Worm (Caenorhabditis elegans) whole organism, L3 larva: ENCODE data around the gene eri-9.
"Not testable (repeated sequence)": the region's sequence is repeated elsewhere in the genome, so short reads cannot be mapped to it uniquely, and the experiment has no call there.

Source experiments
- ZK546.5 ChIP-seq: sonication (generic microtip); optimal IDR thresholded peaks from 2 replicates; lab custom pipeline; 2017; ENCODE audit warnings: missing biosample characterization, missing genetic modification characterization
- ceh-82 ChIP-seq: fragments of 150-350 bp; optimal IDR thresholded peaks from 2 replicates; lab custom pipeline; 2014; ENCODE audit warnings: missing biosample characterization, missing genetic modification characterization
- ceh-9 ChIP-seq: sonication (generic microtip); optimal IDR thresholded peaks from 2 replicates; lab custom pipeline; 2018; ENCODE audit warnings: missing biosample characterization, missing genetic modification characterization
- egl-27 ChIP-seq: sonication (generic microtip); optimal IDR thresholded peaks from 4 replicates; lab custom pipeline; 2017; ENCODE audit warnings: missing biosample characterization, missing genetic modification reagents, missing genetic modification characterization
- elt-3 ChIP-seq, 3 experiments: fragments of 150-350 bp in 1 of 3; sonication (generic microtip) in 2 of 3; optimal IDR thresholded peaks; 2 replicates in 2 of 3; 4 replicates in 1 of 3; lab custom pipeline; 2014 to 2017; ENCODE audit warnings: missing biosample characterization in 3 of 3, missing genetic modification characterization in 3 of 3
- fkh-10 ChIP-seq: sonication (generic microtip); optimal IDR thresholded peaks from 2 replicates; lab custom pipeline; 2017; ENCODE audit warnings: missing biosample characterization, missing genetic modification reagents, missing genetic modification characterization
- fkh-2 ChIP-seq: fragments of 150-350 bp; optimal IDR thresholded peaks from 2 replicates; lab custom pipeline; 2014; ENCODE audit warnings: missing biosample characterization, missing genetic modification reagents, missing genetic modification characterization
- hmg-11 ChIP-seq: sonication (generic microtip); optimal IDR thresholded peaks from 2 replicates; lab custom pipeline; 2016; ENCODE audit warnings: missing genetic modification characterization, missing compliant biosample characterization
- lin-15B ChIP-seq: fragments of 150-350 bp; optimal IDR thresholded peaks from 2 replicates; lab custom pipeline; 2014; ENCODE audit warnings: missing biosample characterization, missing genetic modification characterization
- lsy-12 ChIP-seq: sonication (generic microtip); optimal IDR thresholded peaks from 2 replicates; lab custom pipeline; 2016; ENCODE audit warnings: mild to moderate bottlenecking, missing genetic modification characterization, missing compliant biosample characterization
- mdl-1 ChIP-seq: fragments of 150-350 bp; optimal IDR thresholded peaks from 2 replicates; lab custom pipeline; 2014; ENCODE audit warnings: missing biosample characterization, missing genetic modification characterization
- nfya-1 ChIP-seq: sonication (generic microtip); optimal IDR thresholded peaks from 2 replicates; lab custom pipeline; 2017; ENCODE audit warnings: missing genetic modification characterization, mild to moderate bottlenecking, missing compliant biosample characterization, antibody characterized with exemption, moderate library complexity; ENCODE audit not compliant: insufficient read depth
- nhr-11 ChIP-seq: fragments of 150-350 bp; optimal IDR thresholded peaks from 2 replicates; lab custom pipeline; 2014; ENCODE audit warnings: missing biosample characterization, missing genetic modification characterization
- nhr-12 ChIP-seq: fragments of 150-350 bp; optimal IDR thresholded peaks from 2 replicates; lab custom pipeline; 2014; ENCODE audit warnings: missing biosample characterization, missing genetic modification characterization
- nhr-23 ChIP-seq: fragments of 150-350 bp; optimal IDR thresholded peaks from 2 replicates; lab custom pipeline; 2014; ENCODE audit warnings: missing biosample characterization, missing genetic modification reagents, missing genetic modification characterization
- nhr-25 ChIP-seq: sonication (generic microtip); optimal IDR thresholded peaks from 2 replicates; lab custom pipeline; 2017; ENCODE audit warnings: missing biosample characterization, missing genetic modification characterization
- nhr-28 ChIP-seq: fragments of 150-350 bp; optimal IDR thresholded peaks from 2 replicates; lab custom pipeline; 2014; ENCODE audit warnings: missing biosample characterization, missing genetic modification characterization
- nhr-43 ChIP-seq: sonication (generic microtip); optimal IDR thresholded peaks from 2 replicates; lab custom pipeline; 2016; ENCODE audit warnings: mild to moderate bottlenecking, missing genetic modification characterization, missing compliant biosample characterization; ENCODE audit not compliant: poor library complexity, severe bottlenecking
- nhr-77 ChIP-seq: fragments of 150-350 bp; optimal IDR thresholded peaks from 2 replicates; lab custom pipeline; 2014; ENCODE audit warnings: missing biosample characterization, missing genetic modification characterization
- sea-2 ChIP-seq: fragments of 150-350 bp; sonication (generic microtip); optimal IDR thresholded peaks from 4 replicates; lab custom pipeline; 2014; ENCODE audit warnings: missing biosample characterization, missing genetic modification reagents, missing genetic modification characterization
- skn-1 ChIP-seq: fragments of 150-350 bp; optimal IDR thresholded peaks from 2 replicates; lab custom pipeline; 2014; ENCODE audit warnings: missing biosample characterization, missing genetic modification characterization
- tbx-2 ChIP-seq: sonication (generic microtip); optimal IDR thresholded peaks from 2 replicates; lab custom pipeline; 2016; ENCODE audit warnings: mild to moderate bottlenecking, missing genetic modification characterization, missing compliant biosample characterization
- unc-62 ChIP-seq: fragments of 150-350 bp; sonication (generic microtip); optimal IDR thresholded peaks from 4 replicates; lab custom pipeline; 2014; ENCODE audit warnings: missing biosample characterization, missing genetic modification reagents, missing genetic modification characterization
- zag-1 ChIP-seq: fragments of 150-350 bp; optimal IDR thresholded peaks from 2 replicates; lab custom pipeline; 2014; ENCODE audit warnings: missing biosample characterization, missing genetic modification characterization
- ztf-4 ChIP-seq: fragments of 150-350 bp; optimal IDR thresholded peaks from 2 replicates; lab custom pipeline; 2014; ENCODE audit warnings: missing biosample characterization, missing genetic modification characterization

Gene eri-9

DNA sequence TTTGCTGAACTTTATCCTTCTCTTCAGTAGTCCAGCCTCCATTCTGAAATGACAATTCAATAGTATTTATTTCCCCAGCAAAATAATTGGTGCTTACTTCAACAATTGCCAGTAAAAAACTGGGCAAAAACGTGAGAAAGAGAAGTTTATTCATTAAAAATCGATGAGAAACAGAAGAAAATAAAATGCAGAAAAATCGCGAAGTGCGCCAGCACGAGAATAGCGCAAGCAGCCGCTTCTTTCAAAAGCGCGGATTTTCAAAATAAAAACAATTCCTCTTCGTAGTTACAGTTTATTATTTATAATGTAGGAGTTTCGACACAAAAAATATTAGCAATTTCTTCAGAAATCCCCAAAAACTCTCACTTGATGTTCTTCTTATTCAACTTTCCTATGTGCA, 30.6 kb downstream of the eri-9 start, which contains the start of gene C27F2.9 (continued):
- TF ChIP-seq elt-3 (tag; optimal IDR thresholded peaks at IDR 0.05; lab: Kevin White, UChicago), result peak in 1 of 3 experiments; percentile 13
- no peak for TF ChIP-seq nhr-28 (tag; lab: Kevin White, UChicago)
- no peak for TF ChIP-seq zag-1
- peak; percentile 27 for TF ChIP-seq ceh-82
- TF ChIP-seq nhr-77 (tag; lab: Kevin White, UChicago), result peak; percentile 50

DNA sequence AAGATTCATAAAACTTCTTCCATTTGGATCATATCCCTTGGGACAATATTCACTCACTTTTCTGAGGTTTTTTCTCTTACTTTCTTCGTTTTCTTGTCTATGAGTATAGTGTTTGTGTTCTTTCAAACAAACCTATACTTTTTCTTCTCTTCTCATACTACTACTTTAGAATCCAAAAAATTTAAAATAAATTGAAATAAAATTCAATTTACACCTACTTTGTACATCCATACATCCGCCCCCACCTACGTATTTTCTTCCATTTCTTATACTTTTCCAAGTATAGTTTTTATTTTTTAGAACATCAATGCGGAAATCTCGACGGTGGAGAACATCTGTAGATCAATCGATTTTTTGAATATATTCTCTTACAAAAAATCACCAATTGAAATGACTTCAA, 33.0 kb downstream of the eri-9 start, which contains the start of gene nca-2:
Gene nca-2, plus strand, starts transcription at position 301 of the 400 bp plus-strand sequence.
- TF ChIP-seq nhr-77 (tag; lab: Kevin White, UChicago), result no peak
- no peak for TF ChIP-seq ceh-9
- no peak for TF ChIP-seq nhr-43 (tag; lab: Kevin White, UChicago)
- TF ChIP-seq, all 47 proteins: peak for 0

DNA sequence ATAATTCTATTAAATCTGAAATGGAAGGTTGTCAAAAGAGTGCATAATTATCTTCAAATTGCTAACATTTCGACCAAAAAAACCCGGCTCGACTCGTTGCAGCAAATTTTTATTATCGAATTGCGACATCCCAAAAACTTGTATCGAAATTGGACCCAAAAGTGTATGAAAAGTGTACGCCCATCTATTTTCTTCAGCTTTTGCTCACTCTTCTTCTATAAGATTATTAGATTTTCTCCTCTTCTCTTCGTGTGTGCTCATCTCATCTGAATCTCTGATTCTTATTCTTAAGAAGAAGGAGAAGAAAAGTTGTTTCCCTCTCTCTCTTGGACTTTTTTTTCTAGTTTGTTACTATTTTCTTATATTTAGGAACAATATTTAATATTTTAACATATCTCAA, 35.0 kb downstream of the eri-9 start:
- TF ChIP-seq unc-62 (GFP tag; lab: Kevin White, UChicago) (no peak), fkh-10 (peak; percentile 94), egl-27 (tag; lab: Kevin White, UChicago) (no peak), nhr-25 (no peak)

DNA sequence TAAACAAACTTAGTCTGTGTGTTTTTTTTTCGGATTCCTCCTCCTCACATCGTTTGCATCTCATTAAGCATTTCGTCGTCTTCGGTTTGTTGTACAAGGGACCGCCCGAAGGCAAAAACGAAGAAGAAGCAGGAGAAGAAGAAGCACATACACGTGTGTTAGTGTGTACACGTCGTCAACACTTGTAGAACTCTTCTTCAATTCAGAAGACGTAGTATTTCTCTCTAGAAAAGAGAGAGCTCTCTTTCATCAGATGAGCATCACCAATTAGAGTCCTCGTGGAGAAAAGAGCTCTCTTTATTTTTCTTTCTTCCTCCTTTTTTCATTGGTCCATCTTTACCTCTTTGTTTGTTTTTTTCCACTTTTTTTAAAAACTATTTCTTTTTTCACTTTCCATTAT, 35.9 kb downstream of the eri-9 start:
- TF ChIP-seq elt-3 (tag; optimal IDR thresholded peaks at IDR 0.05; lab: Kevin White, UChicago) (no peak), nfya-1 (tag; lab: Kevin White, UChicago) (peak; percentile 12), sea-2 (GFP tag; lab: Kevin White, UChicago) (no peak), tbx-2 (no peak), hmg-11 (no peak), nhr-12 (tag; lab: Kevin White, UChicago) (no peak)

DNA sequence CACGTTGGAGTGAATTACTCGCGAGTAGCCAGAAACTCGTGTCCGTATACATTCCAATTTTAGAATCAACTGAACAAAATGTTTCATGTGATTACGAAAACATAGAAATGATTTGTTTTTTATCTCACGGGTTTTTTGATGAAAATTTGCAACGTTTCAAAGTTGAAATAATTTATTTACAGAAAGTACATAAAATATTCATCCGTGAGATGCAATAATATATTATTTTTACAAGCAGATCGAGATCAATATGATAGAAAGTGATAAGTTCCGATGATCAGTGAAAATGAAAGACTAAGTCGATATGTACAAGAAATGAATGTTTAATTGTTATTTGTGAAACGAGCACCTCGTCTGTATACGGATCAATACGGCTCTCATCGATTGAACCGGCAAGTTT, 48.1 kb downstream of the eri-9 start, which contains the start of gene C27F2.6:
Gene C27F2.6, minus strand, starts transcription at position 101 of the 400 bp plus-strand sequence.
- not testable (repeated sequence) for TF ChIP-seq lsy-12, egl-27, lin-15B (tag; lab: Kevin White, UChicago)
- TF ChIP-seq, all 47 proteins: peak for 0; not testable (repeated sequence) for 47

DNA sequence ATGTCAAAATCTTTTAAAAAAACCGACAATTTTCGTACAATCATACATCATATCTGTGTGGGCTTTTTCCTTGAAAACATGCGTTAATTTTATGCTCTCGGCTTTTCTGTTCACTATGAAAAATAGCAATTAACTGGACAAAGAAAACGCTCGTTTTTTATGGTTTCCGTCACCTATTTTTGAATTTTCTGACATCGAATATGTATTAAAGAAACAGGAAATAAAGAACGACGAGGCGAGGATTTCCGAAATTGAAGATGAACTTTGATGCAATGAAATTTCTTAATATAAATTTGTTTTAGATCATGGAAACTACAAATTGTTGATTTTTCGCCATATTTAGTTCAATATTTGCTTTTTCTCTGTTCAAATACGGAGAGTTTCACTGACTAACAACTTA, 51.7 kb downstream of the eri-9 start:
- TF ChIP-seq egl-27 (tag; lab: Kevin White, UChicago), result no peak
- no peak for TF ChIP-seq mdl-1
- no peak for TF ChIP-seq hmg-11
- no peak for TF ChIP-seq ztf-4 (tag; lab: Kevin White, UChicago)
- no peak for TF ChIP-seq nhr-11
- TF ChIP-seq fkh-2, result no peak
- no peak for TF ChIP-seq ceh-9
- TF ChIP-seq nhr-25, result no peak
- TF ChIP-seq lsy-12 (tag; lab: Kevin White, UChicago), result no peak
- TF ChIP-seq ZK546.5, result no peak
- no peak for TF ChIP-seq skn-1 (tag; lab: Kevin White, UChicago)
- TF ChIP-seq lin-15B (tag; lab: Kevin White, UChicago), result no peak
- TF ChIP-seq elt-3 (tag; optimal IDR thresholded peaks at IDR 0.05; lab: Kevin White, UChicago), result no peak
- TF ChIP-seq nhr-43 (tag; lab: Kevin White, UChicago), result no peak
- TF ChIP-seq nhr-23, result no peak
- no peak for TF ChIP-seq sea-2 (GFP tag; lab: Kevin White, UChicago)
